Fruit fly (Drosophila melanogaster) whole organism, embryonic: ENCODE data around the gene CG31207.

Experiments used
- Atf-2 ChIP-seq: fragments of 200-800 bp; sonication (Bioruptor generic); optimal IDR thresholded peaks from 2 replicates; lab custom pipeline; 2016; ENCODE audit warnings: missing biosample characterization, missing genetic modification characterization
- Atf3 ChIP-seq: fragments of 200-800 bp; sonication (Bioruptor generic); optimal IDR thresholded peaks from 3 replicates; lab custom pipeline; 2016; ENCODE audit warnings: missing biosample characterization, missing genetic modification characterization
- Bgb ChIP-seq: fragments of 200-800 bp; sonication (Bioruptor generic); IDR thresholded peaks from 2 replicates; pipeline ENCODE4 v1.3.6; 2022; ENCODE audit warnings: missing biosample characterization, missing genetic modification characterization; ENCODE audit not compliant: partially characterized antibody
- CG10274 ChIP-seq: fragments of 200-800 bp; sonication (Bioruptor generic); optimal IDR thresholded peaks from 3 replicates; lab custom pipeline; 2017; ENCODE audit warnings: missing biosample characterization, mild to moderate bottlenecking, missing genetic modification characterization
- CG14014 ChIP-seq: fragments of 200-800 bp; sonication (Bioruptor generic); IDR thresholded peaks from 2 replicates; pipeline ENCODE4 v1.3.6; 2022; ENCODE audit warnings: missing biosample characterization, missing genetic modification characterization
- CG14965 ChIP-seq: fragments of 200-800 bp; sonication (Bioruptor generic); optimal IDR thresholded peaks from 2 replicates; lab custom pipeline; 2016; ENCODE audit warnings: missing biosample characterization, missing genetic modification characterization, borderline replicate concordance
- CG15514 ChIP-seq: fragments of 200-800 bp; sonication (Bioruptor generic); optimal IDR thresholded peaks from 3 replicates; lab custom pipeline; 2017; ENCODE audit warnings: missing biosample characterization, missing genetic modification characterization, mild to moderate bottlenecking, moderate library complexity, missing genetic modification reagents
- CG1603 ChIP-seq: fragments of 200-800 bp; sonication (Bioruptor generic); optimal IDR thresholded peaks from 2 replicates; lab custom pipeline; 2019; ENCODE audit warnings: missing biosample characterization, mild to moderate bottlenecking, missing genetic modification characterization, moderate library complexity
- CG17328 ChIP-seq: fragments of 200-800 bp; sonication (Bioruptor generic); IDR thresholded peaks from 2 replicates; pipeline ENCODE4 v1.3.6; 2022; ENCODE audit warnings: missing biosample characterization, missing genetic modification characterization
- CG18262 ChIP-seq: fragments of 200-800 bp; optimal IDR thresholded peaks from 3 replicates; lab custom pipeline; 2019; ENCODE audit warnings: missing biosample characterization, mild to moderate bottlenecking, missing genetic modification characterization, moderate library complexity
- CG18619 ChIP-seq: fragments of 200-800 bp; sonication (Bioruptor generic); optimal IDR thresholded peaks from 3 replicates; lab custom pipeline; 2017; ENCODE audit warnings: missing biosample characterization, mild to moderate bottlenecking, missing genetic modification characterization
- CG2199 ChIP-seq: fragments of 200-800 bp; sonication (Bioruptor generic); IDR thresholded peaks from 3 replicates; pipeline ENCODE4 v1.3.6; 2022; ENCODE audit warnings: missing biosample characterization, missing genetic modification characterization
- CG2678 ChIP-seq: fragments of 200-800 bp; sonication (Bioruptor generic); optimal IDR thresholded peaks from 3 replicates; lab custom pipeline; 2019; ENCODE audit warnings: missing biosample characterization, mild to moderate bottlenecking, missing genetic modification characterization, moderate library complexity
- CG2712 ChIP-seq: fragments of 200-800 bp; optimal IDR thresholded peaks from 3 replicates; lab custom pipeline; 2019; ENCODE audit warnings: missing biosample characterization, mild to moderate bottlenecking, missing genetic modification characterization, moderate library complexity
- CG2889 ChIP-seq: fragments of 200-800 bp; sonication (Bioruptor generic); IDR thresholded peaks from 3 replicates; pipeline ENCODE4 v1.3.6; 2022; ENCODE audit warnings: missing biosample characterization, missing genetic modification characterization
- CG30020 ChIP-seq: fragments of 200-800 bp; optimal IDR thresholded peaks from 2 replicates; lab custom pipeline; 2019; ENCODE audit warnings: missing biosample characterization, mild to moderate bottlenecking, missing genetic modification characterization, moderate library complexity
- CG34422 ChIP-seq: fragments of 200-800 bp; sonication (Bioruptor generic); IDR thresholded peaks from 3 replicates; pipeline ENCODE4 v1.3.6; 2022; ENCODE audit warnings: missing biosample characterization, missing genetic modification characterization
- CG7271 ChIP-seq: fragments of 200-800 bp; sonication (Bioruptor generic); optimal IDR thresholded peaks from 2 replicates; lab custom pipeline; 2018; ENCODE audit warnings: missing biosample characterization, mild to moderate bottlenecking, missing genetic modification characterization, moderate library complexity
- CG7745 ChIP-seq: fragments of 200-800 bp; sonication (Bioruptor generic); optimal IDR thresholded peaks from 2 replicates; lab custom pipeline; 2018; ENCODE audit warnings: missing biosample characterization, mild to moderate bottlenecking, missing genetic modification characterization, moderate library complexity
- CG8290 ChIP-seq, 3 experiments: fragments of 200-800 bp; sonication (Bioruptor generic); optimal IDR thresholded peaks; 2 replicates each; lab custom pipeline; 2016 to 2019; ENCODE audit warnings: missing biosample characterization in 3 of 3, missing genetic modification characterization in 3 of 3, mild to moderate bottlenecking in 2 of 3, moderate library complexity in 1 of 3
- CG8359 ChIP-seq: fragments of 200-800 bp; sonication (Bioruptor generic); optimal IDR thresholded peaks from 2 replicates; lab custom pipeline; 2017; ENCODE audit warnings: missing biosample characterization, mild to moderate bottlenecking, missing genetic modification characterization, borderline replicate concordance
- Dref ChIP-seq: fragments of 200-800 bp; sonication (Bioruptor generic); IDR thresholded peaks from 2 replicates; pipeline ENCODE4 v1.3.6; 2022; ENCODE audit warnings: missing biosample characterization, missing genetic modification characterization
- Fer1 ChIP-seq: fragments of 200-800 bp; sonication (Bioruptor generic); optimal IDR thresholded peaks from 2 replicates; lab custom pipeline; 2017; ENCODE audit warnings: missing biosample characterization, mild to moderate bottlenecking, missing genetic modification characterization
- Fer3 ChIP-seq: fragments of 200-800 bp; sonication (Bioruptor generic); optimal IDR thresholded peaks from 2 replicates; lab custom pipeline; 2018; ENCODE audit warnings: missing biosample characterization, mild to moderate bottlenecking, missing genetic modification characterization, moderate library complexity
- H15 ChIP-seq: fragments of 200-800 bp; sonication (Bioruptor generic); IDR thresholded peaks from 3 replicates; pipeline ENCODE4 v1.3.6; 2022; ENCODE audit warnings: missing biosample characterization, missing genetic modification characterization
- Hmx ChIP-seq: fragments of 200-800 bp; sonication (Bioruptor generic); optimal IDR thresholded peaks from 2 replicates; lab custom pipeline; 2016; ENCODE audit warnings: missing biosample characterization, missing genetic modification characterization
- Jarid2 ChIP-seq: fragments of 200-800 bp; sonication (Bioruptor generic); optimal IDR thresholded peaks from 3 replicates; lab custom pipeline; 2017; ENCODE audit warnings: mild to moderate bottlenecking, missing biosample characterization, missing genetic modification reagents, missing genetic modification characterization
- NC2α ChIP-seq: fragments of 200-800 bp; sonication (Bioruptor generic); optimal IDR thresholded peaks from 2 replicates; lab custom pipeline; 2016; ENCODE audit warnings: missing biosample characterization, missing genetic modification characterization
- Pdp1 ChIP-seq, 2 experiments: fragments of 200-800 bp; sonication (Bioruptor generic); optimal IDR thresholded peaks; 3 replicates each; lab custom pipeline; 2016; ENCODE audit warnings: missing biosample characterization in 2 of 2, missing genetic modification characterization in 2 of 2, mild to moderate bottlenecking in 1 of 2, moderate library complexity in 1 of 2
- Scr ChIP-seq: fragments of 200-800 bp; sonication (Bioruptor generic); IDR thresholded peaks from 2 replicates; pipeline ENCODE4 v1.3.6; 2022; ENCODE audit warnings: missing biosample characterization, missing genetic modification characterization; ENCODE audit not compliant: partially characterized antibody
- abd-A ChIP-seq: fragments of 200-800 bp; sonication (Bioruptor generic); optimal IDR thresholded peaks from 3 replicates; lab custom pipeline; 2019; ENCODE audit warnings: missing biosample characterization, mild to moderate bottlenecking, missing genetic modification characterization, moderate library complexity
- caup ChIP-seq: fragments of 200-800 bp; sonication (Bioruptor generic); optimal IDR thresholded peaks from 3 replicates; lab custom pipeline; 2017; ENCODE audit warnings: missing biosample characterization, mild to moderate bottlenecking, missing genetic modification characterization, moderate library complexity; ENCODE audit not compliant: severe bottlenecking
- chm ChIP-seq: fragments of 200-800 bp; sonication (Bioruptor generic); IDR thresholded peaks from 2 replicates; pipeline ENCODE4 v1.3.6; 2022; ENCODE audit warnings: missing biosample characterization, missing genetic modification characterization
- chn ChIP-seq: fragments of 200-800 bp; sonication (Bioruptor generic); optimal IDR thresholded peaks from 2 replicates; lab custom pipeline; 2016; ENCODE audit warnings: missing biosample characterization, missing genetic modification characterization
- grau ChIP-seq: fragments of 200-800 bp; optimal IDR thresholded peaks from 3 replicates; lab custom pipeline; 2019; ENCODE audit warnings: missing biosample characterization, mild to moderate bottlenecking, missing genetic modification characterization, moderate library complexity
- her ChIP-seq: fragments of 200-800 bp; sonication (Bioruptor generic); optimal IDR thresholded peaks from 2 replicates; lab custom pipeline; 2016; ENCODE audit warnings: missing biosample characterization, missing genetic modification characterization
- jigr1 ChIP-seq: fragments of 200-800 bp; sonication (Bioruptor generic); IDR thresholded peaks from 3 replicates; pipeline ENCODE4 v1.3.6; 2022; ENCODE audit warnings: missing biosample characterization, missing genetic modification characterization
- kay ChIP-seq: fragments of 200-800 bp; sonication (Bioruptor generic); optimal IDR thresholded peaks from 2 replicates; lab custom pipeline; 2016; ENCODE audit warnings: missing biosample characterization, missing genetic modification characterization
- nerfin-1 ChIP-seq: fragments of 200-800 bp; sonication (Bioruptor generic); optimal IDR thresholded peaks from 3 replicates; lab custom pipeline; 2019; ENCODE audit warnings: missing biosample characterization, mild to moderate bottlenecking, missing genetic modification characterization, moderate library complexity
- nmo ChIP-seq: fragments of 200-800 bp; sonication (Bioruptor generic); optimal IDR thresholded peaks from 2 replicates; lab custom pipeline; 2018; ENCODE audit warnings: missing biosample characterization, mild to moderate bottlenecking, missing genetic modification characterization, moderate library complexity
- onecut ChIP-seq: fragments of 200-800 bp; sonication (Bioruptor generic); IDR thresholded peaks from 2 replicates; pipeline ENCODE4 v1.3.6; 2022; ENCODE audit warnings: missing biosample characterization, missing genetic modification characterization
- run ChIP-seq: fragments of 200-800 bp; sonication (Bioruptor generic); optimal IDR thresholded peaks from 3 replicates; lab custom pipeline; 2018; ENCODE audit warnings: missing biosample characterization, mild to moderate bottlenecking, missing genetic modification characterization
- salm ChIP-seq: fragments of 200-800 bp; sonication (Bioruptor generic); optimal IDR thresholded peaks from 2 replicates; lab custom pipeline; 2018; ENCODE audit warnings: missing biosample characterization, mild to moderate bottlenecking, missing genetic modification characterization
- sens ChIP-seq: fragments of 200-800 bp; sonication (Bioruptor generic); peaks from one replicate; lab custom pipeline; 2016; ENCODE audit warnings: missing biosample characterization, missing genetic modification characterization
- slbo ChIP-seq: fragments of 200-800 bp; sonication (Bioruptor generic); IDR thresholded peaks from 2 replicates; pipeline ENCODE4 v1.3.6; 2022; ENCODE audit warnings: missing biosample characterization, missing genetic modification characterization
- so ChIP-seq: fragments of 200-800 bp; sonication (Bioruptor generic); IDR thresholded peaks from 3 replicates; pipeline ENCODE4 v1.3.6; 2022; ENCODE audit warnings: missing biosample characterization, missing genetic modification characterization
- ttk ChIP-seq: fragments of 200-800 bp; sonication (Bioruptor generic); IDR thresholded peaks from 2 replicates; pipeline ENCODE4 v2.1.2; 2022; ENCODE audit warnings: missing biosample characterization, missing genetic modification characterization
- tx ChIP-seq: fragments of 200-800 bp; sonication (Bioruptor generic); optimal IDR thresholded peaks from 2 replicates; lab custom pipeline; 2016; ENCODE audit warnings: missing biosample characterization, missing genetic modification characterization
- wdn ChIP-seq: fragments of 200-800 bp; sonication (Bioruptor generic); IDR thresholded peaks from 2 replicates; pipeline ENCODE4 v1.3.6; 2022; ENCODE audit warnings: missing biosample characterization, missing genetic modification characterization
- zfh1 ChIP-seq: fragments of 200-800 bp; sonication (Bioruptor generic); IDR thresholded peaks from 3 replicates; pipeline ENCODE4 v1.3.6; 2022; ENCODE audit warnings: missing biosample characterization, missing genetic modification characterization

CG31207 gene

dm6 chr3R:21065696-21066080 is 18.9 kb upstream of the CG31207 start (continued):
- TF ChIP-seq Dref (no peak), salm (tag; lab: Kevin White, UChicago) (no peak), ttk (GFP tag; lab: Robert Waterston, UW) (0 out of 2 replicates have a peak, but pooled peaks have one; percentile 18), CG15514 (GFP tag; lab: Kevin White, UChicago) (peak; percentile 15), CG17328 (GFP tag; lab: Robert Waterston, UW) (0 out of 2 replicates have a peak, but pooled peaks have one; percentile 24), wdn (GFP tag; lab: Robert Waterston, UW) (no peak), CG10274 (no peak), chn (GFP tag; lab: Kevin White, UChicago) (no peak), CG14014 (GFP tag; lab: Robert Waterston, UW) (peak; percentile 28; the same call in 1 of the 2 replicates), Atf3 (GFP tag; lab: Kevin White, UChicago) (no peak), Scr (GFP tag; lab: Robert Waterston, UW) (no peak), grau (tag; lab: Kevin White, UChicago) (peak; percentile 89), kay (GFP tag; lab: Kevin White, UChicago) (peak; percentile 51), nmo (GFP tag; lab: Kevin White, UChicago) (no peak), tx (GFP tag; lab: Kevin White, UChicago) (no peak), abd-A (tag; lab: Kevin White, UChicago) (no peak), CG2678 (tag; lab: Kevin White, UChicago) (no peak), CG2712 (tag; lab: Kevin White, UChicago) (no peak), CG34422 (GFP tag; lab: Robert Waterston, UW) (no peak), nerfin-1 (tag; lab: Kevin White, UChicago) (no peak), chm (GFP tag; lab: Robert Waterston, UW) (no peak), Jarid2 (GFP tag; lab: Kevin White, UChicago) (no peak), H15 (GFP tag; lab: Robert Waterston, UW) (peak; percentile 30; the same call in 1 of the 3 replicates), run (tag; lab: Kevin White, UChicago) (no peak), Fer1 (GFP tag; lab: Kevin White, UChicago) (no peak), caup (GFP tag; lab: Kevin White, UChicago) (no peak), CG30020 (tag; lab: Kevin White, UChicago) (no peak), CG8290 (GFP tag; optimal IDR thresholded peaks at IDR 0.05; lab: Kevin White, UChicago) (no peak), CG8290 (tag; optimal IDR thresholded peaks at IDR 0.05; lab: Kevin White, UChicago) (peak in 1 of 2 experiments; percentile 48), CG18262 (no peak), zfh1 (GFP tag; lab: Robert Waterston, UW) (0 out of 3 replicates have a peak, but pooled peaks have one; percentile 24), Bgb (GFP tag; lab: Robert Waterston, UW) (no peak), CG8359 (no peak), Atf-2 (GFP tag; lab: Kevin White, UChicago) (no peak), Pdp1 (GFP tag; optimal IDR thresholded peaks at IDR 0.05; lab: Kevin White, UChicago) (no peak), CG7745 (tag; lab: Kevin White, UChicago) (no peak), CG18619 (GFP tag; lab: Kevin White, UChicago) (peak; percentile 24), so (GFP tag; lab: Robert Waterston, UW) (no peak), sens (GFP tag; lab: Kevin White, UChicago) (peak; percentile 66), CG2199 (GFP tag; lab: Robert Waterston, UW) (peak; percentile 62; the same call in 1 of the 3 replicates), jigr1 (no peak), onecut (GFP tag; lab: Robert Waterston, UW) (no peak), Fer3 (tag; lab: Kevin White, UChicago) (no peak), slbo (0 out of 2 replicates have a peak, but pooled peaks have one; percentile 19), Hmx (no peak), CG1603 (tag; lab: Kevin White, UChicago) (peak; percentile 28), CG14965 (GFP tag; lab: Kevin White, UChicago) (no peak), her (GFP tag; lab: Kevin White, UChicago) (peak; percentile 12), NC2α (GFP tag; lab: Kevin White, UChicago) (no peak), CG7271 (tag; lab: Kevin White, UChicago) (no peak), CG2889 (GFP tag; lab: Robert Waterston, UW) (0 out of 3 replicates have a peak, but pooled peaks have one; percentile 10)
